Worm (Caenorhabditis elegans) whole organism, young adult: ENCODE results near the gene R160.13.

ENCODE experiments used
- F57C9.4 ChIP-seq: sonication (generic microtip); optimal IDR thresholded peaks from 2 replicates; lab custom pipeline; 2017; ENCODE audit warnings: mild to moderate bottlenecking, missing genetic modification characterization, missing compliant biosample characterization
- T26A5.8 ChIP-seq: sonication (generic microtip); optimal IDR thresholded peaks from 2 replicates; lab custom pipeline; 2016; ENCODE audit warnings: missing genetic modification characterization, missing compliant biosample characterization
- sea-2 ChIP-seq: fragments of 200-800 bp; sonication (Bioruptor generic); IDR thresholded peaks from 2 replicates; pipeline ENCODE4 v1.3.6; 2022; ENCODE audit warnings: missing genetic modification characterization, missing compliant biosample characterization
- ztf-3 ChIP-seq: fragments of 200-800 bp; sonication (Bioruptor generic); optimal IDR thresholded peaks from 2 replicates; lab custom pipeline; 2018; ENCODE audit warnings: mild to moderate bottlenecking, missing genetic modification characterization, missing compliant biosample characterization

DNA sequence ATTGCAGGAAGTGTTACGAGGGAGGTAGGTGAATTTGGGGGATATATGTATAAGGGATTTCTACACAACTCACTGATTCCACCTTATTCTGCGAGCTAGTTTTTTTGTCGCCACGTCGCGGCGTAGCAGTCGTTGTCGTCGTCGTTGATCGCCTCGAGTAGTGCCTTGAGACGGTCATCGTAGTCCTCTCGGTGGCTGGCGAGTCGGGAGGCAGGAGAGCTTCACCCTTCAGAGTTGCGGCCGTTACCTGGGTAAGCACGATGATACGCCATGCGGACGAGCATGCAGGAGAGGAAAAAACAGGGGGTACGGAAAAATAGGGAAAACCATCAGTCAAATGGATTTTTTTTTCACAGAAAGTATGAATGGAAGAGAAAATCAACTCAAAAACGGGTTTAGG lies 41.9 kb upstream of the R160.13 start:
- no peak for TF ChIP-seq ztf-3 (GFP tag; lab: Kevin White, UChicago)
- no peak for TF ChIP-seq T26A5.8 (tag; lab: Kevin White, UChicago)
- TF ChIP-seq F57C9.4 (tag; lab: Kevin White, UChicago) = no peak
- no peak for TF ChIP-seq sea-2 (GFP tag; lab: Robert Waterston, UW)
